Worm (Caenorhabditis elegans): ENCODE results near the gene dpy-3.

The dpy-3 gene

ce11 chrX:2145629-2146028 lies at the start of gene dpy-3:
TSS of gene dpy-3 (minus strand) at chrX:2145647.
- TF ChIP-seq ceh-32 (tag; optimal IDR thresholded peaks at IDR 0.05; ENCODE audit: poor library complexity): no peak
- no peak for TF ChIP-seq spr-3 (GFP tag; optimal IDR thresholded peaks at IDR 0.05)
- no peak for TF ChIP-seq hif-1 (tag; optimal IDR thresholded peaks at IDR 0.05)
- peak; percentile 11 for TF ChIP-seq nhr-28 (tag; optimal IDR thresholded peaks at IDR 0.05)
- no peak for TF ChIP-seq nhr-48 (tag; optimal IDR thresholded peaks at IDR 0.05)
- TF ChIP-seq nhr-10 (tag; optimal IDR thresholded peaks at IDR 0.05): no peak

DNA sequence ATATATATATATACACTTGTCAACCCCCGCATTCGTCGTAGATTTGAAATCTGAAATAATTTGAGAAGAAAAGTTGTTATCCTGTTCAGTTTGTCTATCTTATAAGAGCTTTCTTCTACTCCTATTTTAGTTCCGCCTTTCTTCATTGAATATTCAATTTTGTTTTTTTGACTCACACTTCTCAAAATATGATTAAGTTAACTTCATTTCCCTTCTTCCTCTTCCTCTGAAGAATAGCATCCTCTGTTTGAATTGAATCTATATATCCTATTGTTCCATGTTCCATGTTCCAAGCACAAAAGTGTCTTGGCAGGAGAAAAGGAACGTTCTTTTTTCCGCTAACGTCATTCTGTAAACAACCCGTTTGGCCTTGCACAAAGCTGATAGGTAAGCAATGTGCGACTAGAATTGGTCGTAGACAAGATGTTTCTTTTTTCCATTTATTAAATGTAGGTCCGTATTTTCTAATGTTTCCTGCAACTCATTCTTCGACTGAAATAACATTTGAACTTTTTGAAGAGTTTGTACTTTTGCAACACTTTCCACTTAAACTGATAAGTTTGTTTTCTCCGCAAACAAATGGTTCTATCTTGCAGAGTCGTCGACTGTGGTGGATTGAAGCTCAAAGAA lies 46.6 kb upstream of the dpy-3 start, which contains the start of gene gap-1:
TSS of gene gap-1 (plus strand) at position 580 of the 630 bp plus-strand sequence.
- TF ChIP-seq nhr-6 (tag; optimal IDR thresholded peaks at IDR 0.05): no peak
- TF ChIP-seq unc-39 (tag; optimal IDR thresholded peaks at IDR 0.05): no peak
- TF ChIP-seq sdz-12 (GFP tag; optimal IDR thresholded peaks at IDR 0.05): no peak
- TF ChIP-seq lin-1 (GFP tag; IDR thresholded peaks at IDR 0.05): no peak
- no peak for TF ChIP-seq T26A8.4 (GFP tag; IDR thresholded peaks at IDR 0.05)
- no peak for TF ChIP-seq R02D3.7 (tag; optimal IDR thresholded peaks at IDR 0.05)
- no peak for TF ChIP-seq aly-2 (tag; optimal IDR thresholded peaks at IDR 0.05)
- peak; percentile 24 for TF ChIP-seq rbr-2 (tag; optimal IDR thresholded peaks at IDR 0.05)
- peak in 1 of 2 experiments; percentile 64 for TF ChIP-seq unc-62 (GFP tag; optimal IDR thresholded peaks at IDR 0.05 in 1 of 2)
- TF ChIP-seq unc-62 (tag; optimal IDR thresholded peaks at IDR 0.05): no peak
- peak; percentile 92 for TF ChIP-seq ces-1 (GFP tag; optimal IDR thresholded peaks at IDR 0.05)
- no peak for TF ChIP-seq dpl-1 (GFP tag; optimal IDR thresholded peaks at IDR 0.05)
- TF ChIP-seq mep-1 (tag; optimal IDR thresholded peaks at IDR 0.05): no peak
- peak; percentile 38 for TF ChIP-seq ceh-32 (tag; optimal IDR thresholded peaks at IDR 0.05; ENCODE audit: poor library complexity)
- no peak for TF ChIP-seq nhr-41 (GFP tag; IDR thresholded peaks at IDR 0.05)
- no peak for TF ChIP-seq snpc-4 (tag; optimal IDR thresholded peaks at IDR 0.05)
- TF ChIP-seq ctbp-1 (GFP tag; IDR thresholded peaks at IDR 0.05): no peak
- TF ChIP-seq fkh-10 (GFP tag; optimal IDR thresholded peaks at IDR 0.05): peak; percentile 88
- no peak for TF ChIP-seq ceh-20 (GFP tag; IDR thresholded peaks at IDR 0.05)
- no peak for TF ChIP-seq lin-39 (tag; optimal IDR thresholded peaks at IDR 0.05)
- no peak for TF ChIP-seq skn-1 (tag; optimal IDR thresholded peaks at IDR 0.05)
- TF ChIP-seq F49E8.2 (tag; optimal IDR thresholded peaks at IDR 0.05; ENCODE audit: borderline replicate concordance): no peak
- no peak for TF ChIP-seq D1046.2 (GFP tag; IDR thresholded peaks at IDR 0.05)
- TF ChIP-seq lin-29 (GFP tag; IDR thresholded peaks at IDR 0.05): no peak

- TF ChIP-seq nhr-111 (GFP tag; optimal IDR thresholded peaks at IDR 0.05) (no peak), madf-5 (GFP tag; IDR thresholded peaks at IDR 0.05) (no peak), daf-8 (GFP tag; IDR thresholded peaks at IDR 0.05) (no peak), nhr-11 (tag; optimal IDR thresholded peaks at IDR 0.05) (no peak)
These were observed 45.3 kb upstream of the dpy-3 start for ce11 chrX:2190740-2191139.

DNA sequence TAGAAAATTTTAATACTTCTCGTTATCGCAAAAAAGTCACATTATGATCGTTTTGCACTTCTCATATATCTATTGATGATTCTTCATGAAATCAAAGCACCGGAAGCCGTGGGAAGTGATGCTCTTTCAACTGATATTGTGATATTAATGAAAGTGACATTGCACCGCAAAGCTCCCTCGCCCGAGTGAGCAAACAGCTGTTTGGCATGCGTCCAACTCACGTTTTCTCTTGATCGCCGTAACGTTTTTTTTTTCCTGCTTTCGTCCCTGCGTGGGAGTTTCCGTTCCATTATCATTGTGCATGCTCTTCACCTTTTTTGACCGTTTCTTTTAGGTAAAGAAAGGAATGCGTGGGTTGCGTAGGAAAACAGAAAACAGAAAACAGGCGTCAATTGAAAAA lies 43.4 kb upstream of the dpy-3 start:
- TF ChIP-seq R02D3.7 (tag; optimal IDR thresholded peaks at IDR 0.05) (no peak), ctbp-1 (GFP tag; IDR thresholded peaks at IDR 0.05) (no peak), hlh-11 (tag; optimal IDR thresholded peaks at IDR 0.05) (peak; percentile 37)

DNA sequence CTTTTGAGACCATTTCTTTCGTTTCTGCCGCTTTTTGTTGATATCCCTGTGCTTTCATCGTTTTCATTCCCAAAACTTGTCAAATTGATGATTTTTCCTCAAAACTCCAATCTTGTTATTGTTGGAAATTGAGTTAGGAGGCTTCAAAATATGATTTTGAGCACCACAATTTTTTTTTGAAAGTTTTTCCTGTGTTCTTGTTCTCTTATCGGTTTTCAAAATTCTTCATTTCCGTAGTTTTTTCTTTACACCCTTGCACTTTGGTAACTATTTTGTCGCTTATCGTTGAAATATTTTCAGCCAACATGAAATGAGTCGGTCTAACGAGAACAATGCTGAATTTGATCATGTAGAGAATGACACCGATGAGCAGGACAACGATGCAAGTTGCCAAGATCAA lies 35.1 kb upstream of the dpy-3 start, which contains the start of gene F48B9.1:
TSS of gene F48B9.1 (plus strand) at position 301 of the 400 bp plus-strand sequence.
- TF ChIP-seq daf-19 (GFP tag; conservative IDR thresholded peaks at IDR 0.05) (no peak), nhr-10 (tag; optimal IDR thresholded peaks at IDR 0.05) (no peak)

Measured in whole organism, L4 larva.